Fruit fly (Drosophila melanogaster) whole organism, wandering third instar larva: Measurements from ENCODE around the gene Vinc.

Source experiments
- Abd-B ChIP-seq: fragments of >200 bp; optimal IDR thresholded peaks from 2 replicates; lab custom pipeline; 2017; ENCODE audit warnings: missing biosample characterization, missing genetic modification characterization
- CG32264 ChIP-seq: fragments of 200-800 bp; sonication (Bioruptor generic); optimal IDR thresholded peaks from 2 replicates; lab custom pipeline; 2016; ENCODE audit warnings: missing biosample characterization, missing genetic modification characterization
- CrebA ChIP-seq: fragments of 200-800 bp; sonication (Bioruptor generic); optimal IDR thresholded peaks from 2 replicates; lab custom pipeline; 2016; ENCODE audit warnings: missing biosample characterization, mild to moderate bottlenecking, missing genetic modification characterization, borderline replicate concordance
- Dfd ChIP-seq: fragments of >200 bp; optimal IDR thresholded peaks from 2 replicates; lab custom pipeline; 2017; ENCODE audit warnings: missing biosample characterization, missing genetic modification characterization
- Dif ChIP-seq: fragments of 200-275, 200-300 bp; sonication (Bioruptor generic); optimal IDR thresholded peaks from 2 replicates; lab custom pipeline; 2018; ENCODE audit warnings: missing biosample characterization, missing genetic modification characterization; ENCODE audit not compliant: partially characterized antibody
- GATAd ChIP-seq: sonication (Bioruptor generic); optimal IDR thresholded peaks from 2 replicates; lab custom pipeline; 2016; ENCODE audit warnings: missing biosample characterization, missing genetic modification characterization
- Hnf4 ChIP-seq: fragments of 200-800 bp; sonication (Bioruptor generic); optimal IDR thresholded peaks from 2 replicates; lab custom pipeline; 2016; ENCODE audit warnings: missing biosample characterization, mild to moderate bottlenecking, missing genetic modification characterization
- Hr83 ChIP-seq: fragments of 200-300 bp; sonication (Bioruptor generic); optimal IDR thresholded peaks from 2 replicates; lab custom pipeline; 2016; ENCODE audit warnings: missing biosample characterization, mild to moderate bottlenecking, missing genetic modification characterization, moderate library complexity; ENCODE audit not compliant: poor library complexity, severe bottlenecking
- Mio ChIP-seq: sonication (Bioruptor generic); optimal IDR thresholded peaks from 2 replicates; lab custom pipeline; 2016; ENCODE audit warnings: missing biosample characterization, missing genetic modification characterization
- Myc ChIP-seq: fragments of >200 bp; optimal IDR thresholded peaks from 2 replicates; lab custom pipeline; 2017
- OdsH ChIP-seq: fragments of 200-800 bp; sonication (Bioruptor generic); optimal IDR thresholded peaks from 2 replicates; lab custom pipeline; 2016; ENCODE audit warnings: missing biosample characterization, mild to moderate bottlenecking, missing genetic modification characterization
- Rel ChIP-seq, 2 experiments: fragments of 200-800 bp; sonication (Bioruptor generic) in 1 of 2; optimal IDR thresholded peaks; 2 replicates in 1 of 2; 3 replicates in 1 of 2; lab custom pipeline; 2016 to 2019; ENCODE audit warnings: mild to moderate bottlenecking in 2 of 2, missing biosample characterization in 2 of 2, missing genetic modification characterization in 2 of 2, moderate library complexity in 1 of 2
- Sp1 ChIP-seq: fragments of 200-800 bp; sonication (Bioruptor generic); optimal IDR thresholded peaks from 3 replicates; lab custom pipeline; 2019; ENCODE audit warnings: missing biosample characterization, mild to moderate bottlenecking, missing genetic modification characterization, moderate library complexity
- Vsx2 ChIP-seq: fragments of 200-300, 225-300 bp; sonication (Bioruptor generic); optimal IDR thresholded peaks from 2 replicates; lab custom pipeline; 2018; ENCODE audit warnings: missing biosample characterization, missing genetic modification characterization; ENCODE audit not compliant: partially characterized antibody
- br ChIP-seq: fragments of 200-800 bp; sonication (Bioruptor generic); optimal IDR thresholded peaks from 2 replicates; lab custom pipeline; 2016; ENCODE audit warnings: missing biosample characterization, missing genetic modification characterization
- brk ChIP-seq: fragments of 200-800 bp; sonication (Bioruptor generic); optimal IDR thresholded peaks from 2 replicates; lab custom pipeline; 2016; ENCODE audit warnings: missing biosample characterization, mild to moderate bottlenecking, missing genetic modification characterization
- dl ChIP-seq, 2 experiments: fragments of 175-275, 200-275 bp in 1 of 2; fragments of 200-275 bp in 1 of 2; sonication (Bioruptor generic); optimal IDR thresholded peaks; lab custom pipeline; 2018; ENCODE audit warnings: mild to moderate bottlenecking in 2 of 2, missing biosample characterization in 2 of 2, missing genetic modification characterization in 2 of 2, moderate library complexity in 2 of 2; ENCODE audit not compliant: partially characterized antibody in 2 of 2, insufficient read depth in 1 of 2
- dmrt93B ChIP-seq: fragments of 200-800 bp; sonication (Bioruptor generic); optimal IDR thresholded peaks from 2 replicates; lab custom pipeline; 2018; ENCODE audit warnings: missing biosample characterization, mild to moderate bottlenecking, missing genetic modification characterization
- dsf ChIP-seq: sonication (Bioruptor generic); optimal IDR thresholded peaks from 2 replicates; lab custom pipeline; 2016; ENCODE audit warnings: missing biosample characterization, missing genetic modification characterization, borderline replicate concordance
- foxo ChIP-seq, 2 experiments: fragments of 200-800 bp; sonication (Bioruptor generic); optimal IDR thresholded peaks; 2 replicates in 1 of 2; 3 replicates in 1 of 2; lab custom pipeline; 2016 to 2017; ENCODE audit warnings: missing biosample characterization in 2 of 2, missing genetic modification characterization in 2 of 2
- h ChIP-seq: fragments of 200-800 bp; sonication (Bioruptor generic); optimal IDR thresholded peaks from 3 replicates; lab custom pipeline; 2016; ENCODE audit warnings: missing biosample characterization, mild to moderate bottlenecking, missing genetic modification characterization
- jim ChIP-seq: fragments of 175-275, 200-325 bp; sonication (Bioruptor generic); optimal IDR thresholded peaks from 2 replicates; lab custom pipeline; 2016; ENCODE audit warnings: missing biosample characterization, mild to moderate bottlenecking, missing genetic modification characterization
- psq ChIP-seq: fragments of 200-800 bp; sonication (Bioruptor generic); optimal IDR thresholded peaks from 3 replicates; lab custom pipeline; 2017; ENCODE audit warnings: missing biosample characterization, mild to moderate bottlenecking, missing genetic modification characterization, moderate library complexity
- rgr ChIP-seq: fragments of 200-800 bp; sonication (Bioruptor generic); optimal IDR thresholded peaks from 3 replicates; lab custom pipeline; 2016; ENCODE audit warnings: missing biosample characterization, mild to moderate bottlenecking, missing genetic modification characterization
- sage ChIP-seq: fragments of 200-800 bp; sonication (Bioruptor generic); optimal IDR thresholded peaks from 2 replicates; lab custom pipeline; 2016; ENCODE audit warnings: missing biosample characterization, mild to moderate bottlenecking, missing genetic modification characterization
- tai ChIP-seq: sonication (Bioruptor generic); optimal IDR thresholded peaks from 2 replicates; lab custom pipeline; 2016; ENCODE audit warnings: missing biosample characterization, missing genetic modification characterization
- woc ChIP-seq: sonication (Bioruptor generic); optimal IDR thresholded peaks from 2 replicates; lab custom pipeline; 2016; ENCODE audit warnings: missing biosample characterization, mild to moderate bottlenecking, missing genetic modification characterization

The Vinc gene

dm6 chrX:2258602-2259233, 36.4 kb upstream of the Vinc start:
- TF ChIP-seq OdsH (no peak), foxo (GFP tag; optimal IDR thresholded peaks at IDR 0.05; lab: Kevin White, UChicago) (no peak), woc (GFP tag; lab: Kevin White, UChicago) (no peak), tai (GFP tag; lab: Kevin White, UChicago) (no peak), Mio (GFP tag; lab: Kevin White, UChicago) (no peak), Rel (GFP tag; optimal IDR thresholded peaks at IDR 0.05; lab: Kevin White, UChicago) (no peak), Rel (tag; optimal IDR thresholded peaks at IDR 0.05; lab: Kevin White, UChicago) (no peak), h (GFP tag; lab: Kevin White, UChicago) (no peak), GATAd (GFP tag; lab: Kevin White, UChicago) (no peak), dl (GFP tag; optimal IDR thresholded peaks at IDR 0.05; lab: Kevin White, UChicago; ENCODE audit: insufficient read depth in 1 of 2, partially characterized antibody in 2 of 2) (no peak)

- TF ChIP-seq dmrt93B = no peak
- no peak for TF ChIP-seq Mio (GFP tag; lab: Kevin White, UChicago)
- no peak for TF ChIP-seq h (GFP tag; lab: Kevin White, UChicago)
- no peak for TF ChIP-seq br
- no peak for TF ChIP-seq Dif (GFP tag; lab: Kevin White, UChicago)
- no peak for TF ChIP-seq Hnf4 (GFP tag; lab: Kevin White, UChicago)
- no peak for TF ChIP-seq Sp1 (GFP tag; lab: Kevin White, UChicago)
- no peak for TF ChIP-seq jim (GFP tag; lab: Kevin White, UChicago)
- no peak for TF ChIP-seq dl (GFP tag; optimal IDR thresholded peaks at IDR 0.05; lab: Kevin White, UChicago; ENCODE audit: insufficient read depth in 1 of 2, partially characterized antibody in 2 of 2)
- no peak for TF ChIP-seq brk
These were observed 32.7 kb upstream of the Vinc start for dm6 chrX:2255035-2255434.

- TF ChIP-seq h (GFP tag; lab: Kevin White, UChicago) = peak; percentile 16
- TF ChIP-seq tai (GFP tag; lab: Kevin White, UChicago) = no peak
These were observed 31.8 kb upstream of the Vinc start, which contains the start of gene CG3091 for dm6 chrX:2254020-2254626. TSS of gene CG3091 (minus strand) at chrX:2254197.

dm6 chrX:2251688-2252087, 29.3 kb upstream of the Vinc start, which contains the start of gene CG3191:
TSS of gene CG3191 (minus strand) at chrX:2251993.
- TF ChIP-seq Abd-B (GFP tag; lab: Kevin White, UChicago) (no peak), dsf (GFP tag; lab: Kevin White, UChicago) (no peak), Vsx2 (GFP tag; lab: Kevin White, UChicago) (no peak), sage (no peak)

dm6 chrX:2249763-2250162, 27.4 kb upstream of the Vinc start, which contains the start of gene crn:
TSS of gene crn (minus strand) at chrX:2249983.
- TF ChIP-seq Dfd (GFP tag; lab: Kevin White, UChicago) (no peak), CrebA (GFP tag; lab: Kevin White, UChicago) (no peak), GATAd (GFP tag; lab: Kevin White, UChicago) (no peak), tai (GFP tag; lab: Kevin White, UChicago) (no peak), Myc (lab: Kevin White, UChicago) (no peak), psq (GFP tag; lab: Kevin White, UChicago) (no peak), h (GFP tag; lab: Kevin White, UChicago) (no peak), rgr (GFP tag; lab: Kevin White, UChicago) (no peak), brk (no peak), Hr83 (GFP tag; lab: Kevin White, UChicago) (no peak), Hnf4 (GFP tag; lab: Kevin White, UChicago) (no peak), foxo (GFP tag; optimal IDR thresholded peaks at IDR 0.05; lab: Kevin White, UChicago) (no peak), Vsx2 (GFP tag; lab: Kevin White, UChicago) (no peak), dmrt93B (no peak), Dif (GFP tag; lab: Kevin White, UChicago) (no peak), CG32264 (GFP tag; lab: Kevin White, UChicago) (no peak), Rel (GFP tag; optimal IDR thresholded peaks at IDR 0.05; lab: Kevin White, UChicago) (no peak), Rel (tag; optimal IDR thresholded peaks at IDR 0.05; lab: Kevin White, UChicago) (no peak)
